Fruit fly (Drosophila melanogaster) whole organism, pupa: ENCODE measurements around the gene CG33639.

Source experiments
- CG10348 ChIP-seq: fragments of 200-800 bp; sonication (Bioruptor generic); IDR thresholded peaks from 2 replicates; pipeline ENCODE4 v1.3.6; 2022; ENCODE audit warnings: missing biosample characterization, missing genetic modification characterization
- CG13204 ChIP-seq: fragments of 200-800 bp; sonication (Bioruptor generic); optimal IDR thresholded peaks from 2 replicates; lab custom pipeline; 2018; ENCODE audit warnings: missing biosample characterization, mild to moderate bottlenecking, missing genetic modification characterization, moderate library complexity
- CG14655 ChIP-seq: fragments of 200-800 bp; sonication (Bioruptor generic); optimal IDR thresholded peaks from 3 replicates; lab custom pipeline; 2017; ENCODE audit warnings: mild to moderate bottlenecking, missing biosample characterization, missing genetic modification reagents, missing genetic modification characterization
- CG32121 ChIP-seq: fragments of 200-800 bp; sonication (Bioruptor generic); IDR thresholded peaks from 2 replicates; pipeline ENCODE4 v1.3.6; 2022; ENCODE audit warnings: missing biosample characterization, missing genetic modification characterization
- CG34367 ChIP-seq: fragments of 200-800 bp; sonication (Bioruptor generic); optimal IDR thresholded peaks from 2 replicates; lab custom pipeline; 2018; ENCODE audit warnings: missing biosample characterization, mild to moderate bottlenecking, missing genetic modification characterization
- CG4496 ChIP-seq: fragments of 200-800 bp; sonication (Bioruptor generic); IDR thresholded peaks from 3 replicates; pipeline ENCODE4 v1.3.6; 2022; ENCODE audit warnings: missing biosample characterization, missing genetic modification characterization
- Ets98B ChIP-seq: fragments of 200-800 bp; sonication (Bioruptor generic); IDR thresholded peaks from 2 replicates; pipeline ENCODE4 v1.3.6; 2022; ENCODE audit warnings: missing biosample characterization, missing genetic modification characterization

DNA sequence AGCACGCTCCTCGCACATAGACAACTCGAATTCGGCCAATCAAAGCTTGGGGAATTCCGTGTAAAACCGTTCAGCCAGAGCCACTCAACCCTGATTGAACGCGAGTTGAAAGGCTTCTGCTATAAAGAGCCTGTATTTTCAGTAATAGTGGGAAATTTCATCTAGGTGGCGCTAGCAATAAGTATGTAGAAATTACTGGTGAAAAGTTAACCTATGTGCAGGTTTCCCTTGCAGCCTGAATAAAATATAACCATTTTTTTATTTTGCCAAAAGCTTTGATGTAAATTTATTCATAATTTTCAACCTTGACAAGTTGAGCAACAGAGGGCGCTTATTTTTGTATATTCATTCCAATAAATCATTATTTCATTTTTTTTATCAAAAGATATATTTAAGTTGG is 12.6 kb upstream of the CG33639 start:
- TF ChIP-seq CG34367 (tag; lab: Kevin White, UChicago) (no peak), CG32121 (no peak), Ets98B (GFP tag; lab: Robert Waterston, UW) (no peak), CG13204 (GFP tag; lab: Kevin White, UChicago) (no peak), CG4496 (GFP tag; lab: Robert Waterston, UW) (no peak), CG14655 (GFP tag; lab: Kevin White, UChicago) (no peak), CG10348 (GFP tag; lab: Robert Waterston, UW) (no peak)
